Worm (Caenorhabditis elegans) whole organism, young adult: ENCODE results near the gene pot-3.

Experiments
- B0035.1 ChIP-seq: sonication (generic microtip); optimal IDR thresholded peaks from 2 replicates; lab custom pipeline; 2016; ENCODE audit warnings: missing genetic modification characterization, mild to moderate bottlenecking, missing compliant biosample characterization, missing genotype, missing genetic modification reagents
- B0336.3 ChIP-seq: fragments of 200-800 bp; sonication (Bioruptor generic); IDR thresholded peaks from 2 replicates; pipeline ENCODE4 v1.3.6; 2022; ENCODE audit warnings: missing genetic modification characterization, missing compliant biosample characterization
- F33H1.4 ChIP-seq: fragments of 200-800 bp; sonication (Bioruptor generic); IDR thresholded peaks from 2 replicates; pipeline ENCODE4 v1.3.6; 2022; ENCODE audit warnings: missing genetic modification reagents, missing genetic modification characterization, missing compliant biosample characterization
- F49E8.2 ChIP-seq: sonication (generic microtip); optimal IDR thresholded peaks from 3 replicates; lab custom pipeline; 2017; ENCODE audit warnings: missing genetic modification characterization, mild to moderate bottlenecking, missing compliant biosample characterization, antibody characterized with exemption, moderate library complexity; ENCODE audit not compliant: insufficient read depth
- F52B5.7 ChIP-seq: sonication (generic microtip); optimal IDR thresholded peaks from 2 replicates; lab custom pipeline; 2016; ENCODE audit warnings: mild to moderate bottlenecking, missing genetic modification characterization, missing compliant biosample characterization
- F57A8.1 ChIP-seq: fragments of 200-800 bp; sonication (Bioruptor generic); optimal IDR thresholded peaks from 2 replicates; lab custom pipeline; 2018; ENCODE audit warnings: mild to moderate bottlenecking, missing genetic modification characterization, moderate library complexity, missing compliant biosample characterization
- F57C9.4 ChIP-seq: sonication (generic microtip); optimal IDR thresholded peaks from 2 replicates; lab custom pipeline; 2017; ENCODE audit warnings: mild to moderate bottlenecking, missing genetic modification characterization, missing compliant biosample characterization
- K11D2.4 ChIP-seq: fragments of 200-800 bp; sonication (Bioruptor generic); IDR thresholded peaks from 2 replicates; pipeline ENCODE4 v1.3.6; 2022; ENCODE audit warnings: missing genetic modification reagents, missing genetic modification characterization, missing compliant biosample characterization
- T07F8.4 ChIP-seq: sonication (generic microtip); optimal IDR thresholded peaks from 2 replicates; lab custom pipeline; 2016; ENCODE audit warnings: mild to moderate bottlenecking, missing genetic modification characterization, moderate library complexity, missing compliant biosample characterization
- T26A5.8 ChIP-seq: sonication (generic microtip); optimal IDR thresholded peaks from 2 replicates; lab custom pipeline; 2016; ENCODE audit warnings: missing genetic modification characterization, missing compliant biosample characterization
- Y79H2A.3 ChIP-seq: fragments of 200-800 bp; sonication (Bioruptor generic); conservative IDR thresholded peaks from 2 replicates; pipeline ENCODE4 v1.3.6; 2022; ENCODE audit warnings: missing genetic modification reagents, missing genetic modification characterization, missing compliant biosample characterization
- aptf-3 ChIP-seq: fragments of 200-800 bp; sonication (Bioruptor generic); IDR thresholded peaks from 2 replicates; pipeline ENCODE4 v1.3.6; 2022; ENCODE audit warnings: missing genetic modification characterization, missing compliant biosample characterization
- athp-1 ChIP-seq: sonication (generic microtip); optimal IDR thresholded peaks from 2 replicates; lab custom pipeline; 2017; ENCODE audit warnings: mild to moderate bottlenecking, missing genetic modification characterization, missing compliant biosample characterization
- attf-5 ChIP-seq: fragments of 200-800 bp; sonication (Bioruptor generic); optimal IDR thresholded peaks from 2 replicates; lab custom pipeline; 2018; ENCODE audit warnings: mild to moderate bottlenecking, missing genetic modification characterization, missing compliant biosample characterization
- cebp-2 ChIP-seq: fragments of 200-800 bp; sonication (Bioruptor generic); IDR thresholded peaks from 2 replicates; pipeline ENCODE4 v1.3.6; 2022; ENCODE audit warnings: missing genetic modification characterization, missing compliant biosample characterization
- ceh-100 ChIP-seq: fragments of 200-800 bp; sonication (Bioruptor generic); IDR thresholded peaks from 2 replicates; pipeline ENCODE4 v1.3.6; 2022; ENCODE audit warnings: missing genetic modification reagents, missing genetic modification characterization, missing compliant biosample characterization
- ceh-58 ChIP-seq: fragments of 200-800 bp; sonication (Bioruptor generic); IDR thresholded peaks from 2 replicates; pipeline ENCODE4 v1.3.6; 2022; ENCODE audit warnings: missing genetic modification characterization, missing compliant biosample characterization
- ceh-79 ChIP-seq: sonication (generic microtip); optimal IDR thresholded peaks from 2 replicates; lab custom pipeline; 2017; ENCODE audit warnings: mild to moderate bottlenecking, missing genetic modification characterization, missing compliant biosample characterization
- ceh-91 ChIP-seq: fragments of 200-800 bp; sonication (Bioruptor generic); IDR thresholded peaks from 2 replicates; pipeline ENCODE4 v1.3.6; 2022; ENCODE audit warnings: missing genetic modification reagents, missing genetic modification characterization, missing compliant biosample characterization
- dox-1 ChIP-seq: fragments of 200-800 bp; sonication (Bioruptor generic); IDR thresholded peaks from 2 replicates; pipeline ENCODE4 v1.3.6; 2022; ENCODE audit warnings: missing genetic modification reagents, missing genetic modification characterization, missing compliant biosample characterization
- dpff-1 ChIP-seq: sonication (generic microtip); optimal IDR thresholded peaks from 2 replicates; lab custom pipeline; 2017; ENCODE audit warnings: mild to moderate bottlenecking, missing genetic modification characterization, missing compliant biosample characterization
- egl-18 ChIP-seq: fragments of 200-800 bp; sonication (Bioruptor generic); IDR thresholded peaks from 2 replicates; pipeline ENCODE4 v1.3.6; 2022; ENCODE audit warnings: missing genetic modification reagents, missing genetic modification characterization, missing compliant biosample characterization
- egl-44 ChIP-seq: fragments of 200-800 bp; sonication (Bioruptor generic); IDR thresholded peaks from 2 replicates; pipeline ENCODE4 v1.3.6; 2022; ENCODE audit warnings: missing genetic modification reagents, missing genetic modification characterization, missing compliant biosample characterization
- hlh-12 ChIP-seq: sonication (generic microtip); optimal IDR thresholded peaks from 2 replicates; lab custom pipeline; 2016; ENCODE audit warnings: missing genetic modification characterization, missing compliant biosample characterization
- hlh-26 ChIP-seq: fragments of 200-800 bp; sonication (Bioruptor generic); conservative IDR thresholded peaks from 2 replicates; pipeline ENCODE4 v1.3.6; 2022; ENCODE audit warnings: missing genetic modification reagents, missing genetic modification characterization, missing compliant biosample characterization
- lag-1 ChIP-seq: fragments of 200-800 bp; sonication (Bioruptor generic); IDR thresholded peaks from 2 replicates; pipeline ENCODE4 v1.3.6; 2022; ENCODE audit warnings: missing genetic modification reagents, missing genetic modification characterization, missing compliant biosample characterization
- lsl-1 ChIP-seq: fragments of 200-800 bp; sonication (Bioruptor generic); optimal IDR thresholded peaks from 2 replicates; lab custom pipeline; 2018; ENCODE audit warnings: mild to moderate bottlenecking, missing genetic modification characterization, moderate library complexity, missing compliant biosample characterization
- lsy-27 ChIP-seq: sonication (generic microtip); optimal IDR thresholded peaks from 2 replicates; lab custom pipeline; 2017; ENCODE audit warnings: missing genetic modification characterization, mild to moderate bottlenecking, missing compliant biosample characterization, antibody characterized with exemption, missing genotype, borderline replicate concordance; ENCODE audit not compliant: insufficient read depth
- madf-10 ChIP-seq: sonication (generic microtip); optimal IDR thresholded peaks from 2 replicates; lab custom pipeline; 2016; ENCODE audit warnings: mild to moderate bottlenecking, missing genetic modification characterization, missing compliant biosample characterization
- madf-3 ChIP-seq: fragments of 200-800 bp; sonication (Bioruptor generic); IDR thresholded peaks from 2 replicates; pipeline ENCODE4 v1.3.6; 2022; ENCODE audit warnings: missing genetic modification reagents, missing genetic modification characterization, missing compliant biosample characterization
- madf-6 ChIP-seq: fragments of 200-800 bp; sonication (Bioruptor generic); IDR thresholded peaks from 2 replicates; pipeline ENCODE4 v1.3.6; 2022; ENCODE audit warnings: missing genetic modification reagents, missing genetic modification characterization, missing compliant biosample characterization
- mcd-1 ChIP-seq: fragments of 200-800 bp; sonication (Bioruptor generic); IDR thresholded peaks from 2 replicates; pipeline ENCODE4 v1.3.6; 2022; ENCODE audit warnings: missing genetic modification reagents, missing genetic modification characterization, missing compliant biosample characterization
- nfya-1 ChIP-seq: sonication (generic microtip); optimal IDR thresholded peaks from 2 replicates; lab custom pipeline; 2017; ENCODE audit warnings: antibody characterized with exemption, missing compliant biosample characterization, missing genetic modification characterization, borderline replicate concordance; ENCODE audit not compliant: insufficient read depth
- nfyb-1 ChIP-seq: fragments of 200-800 bp; sonication (Bioruptor generic); IDR thresholded peaks from 2 replicates; pipeline ENCODE4 v1.3.6; 2022; ENCODE audit warnings: missing genetic modification reagents, missing genetic modification characterization, missing compliant biosample characterization
- nhr-120 ChIP-seq: fragments of 200-800 bp; sonication (Bioruptor generic); IDR thresholded peaks from 2 replicates; pipeline ENCODE4 v1.3.6; 2022; ENCODE audit warnings: missing genetic modification characterization, missing compliant biosample characterization
- nhr-179 ChIP-seq: sonication (generic microtip); optimal IDR thresholded peaks from 2 replicates; lab custom pipeline; 2016; ENCODE audit warnings: mild to moderate bottlenecking, missing genetic modification characterization, missing compliant biosample characterization
- nhr-27 ChIP-seq: fragments of 200-800 bp; sonication (Bioruptor generic); optimal IDR thresholded peaks from 2 replicates; lab custom pipeline; 2018; ENCODE audit warnings: mild to moderate bottlenecking, missing genetic modification characterization, moderate library complexity, missing compliant biosample characterization
- nhr-80 ChIP-seq: sonication (generic microtip); optimal IDR thresholded peaks from 2 replicates; lab custom pipeline; 2016; ENCODE audit warnings: missing genetic modification characterization, missing compliant biosample characterization
- rec-8 ChIP-seq, 2 experiments: sonication (generic microtip); optimal IDR thresholded peaks; 2 replicates each; lab custom pipeline; 2016; ENCODE audit warnings: mild to moderate bottlenecking in 2 of 2, missing genetic modification characterization in 2 of 2, missing genetic modification reagents in 2 of 2, missing genotype in 2 of 2, missing biosample characterization in 1 of 2, missing compliant biosample characterization in 1 of 2, moderate library complexity in 1 of 2
- rpc-1 ChIP-seq, 2 experiments: fragments of 150-350 bp in 1 of 2; sonication (generic microtip) in 1 of 2; optimal IDR thresholded peaks; 2 replicates each; lab custom pipeline; 2014 to 2018; ENCODE audit warnings: missing biosample characterization in 1 of 2, missing genetic modification characterization in 1 of 2, missing genetic modification reagents in 1 of 2, missing genotype in 1 of 2
- sea-2 ChIP-seq: fragments of 200-800 bp; sonication (Bioruptor generic); IDR thresholded peaks from 2 replicates; pipeline ENCODE4 v1.3.6; 2022; ENCODE audit warnings: missing genetic modification characterization, missing compliant biosample characterization
- sptf-2 ChIP-seq: fragments of 200-800 bp; sonication (Bioruptor generic); optimal IDR thresholded peaks from 2 replicates; lab custom pipeline; 2018; ENCODE audit warnings: mild to moderate bottlenecking, missing genetic modification characterization, missing compliant biosample characterization
- tbx-9 ChIP-seq: sonication (generic microtip); optimal IDR thresholded peaks from 2 replicates; lab custom pipeline; 2016; ENCODE audit warnings: borderline replicate concordance, missing genetic modification characterization, inconsistent platforms, missing compliant biosample characterization
- unc-62 ChIP-seq: fragments of 150-350 bp; optimal IDR thresholded peaks from 2 replicates; lab custom pipeline; 2014; ENCODE audit warnings: missing biosample characterization, missing genetic modification reagents, missing genetic modification characterization
- xnd-1 ChIP-seq: sonication (generic microtip); optimal IDR thresholded peaks from 2 replicates; lab custom pipeline; 2016; ENCODE audit warnings: missing genotype, missing genetic modification reagents, missing genetic modification characterization, missing compliant biosample characterization
- ztf-26 ChIP-seq: sonication (generic microtip); optimal IDR thresholded peaks from 2 replicates; lab custom pipeline; 2017; ENCODE audit warnings: missing genetic modification characterization, missing compliant biosample characterization

The pot-3 gene

DNA sequence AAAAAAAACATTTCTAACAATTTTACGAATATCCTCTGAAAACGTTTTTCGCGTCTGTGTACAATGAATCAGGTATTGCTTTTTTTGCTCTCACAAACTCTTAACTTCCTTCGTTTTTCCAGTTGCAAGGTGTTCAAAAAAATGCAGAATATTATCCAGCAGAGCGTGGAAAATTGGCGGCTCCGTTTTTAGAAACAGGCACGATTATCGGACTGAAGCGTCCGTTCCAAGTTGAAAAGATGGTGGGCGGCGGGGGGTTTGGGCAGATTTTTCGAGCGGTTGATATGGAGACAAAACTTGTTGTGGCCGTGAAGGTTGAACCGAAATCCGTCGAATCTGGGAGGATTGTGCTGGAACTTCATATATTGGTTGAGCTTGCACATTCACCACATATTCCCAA, 45.0 kb upstream of the pot-3 start, which contains the start of gene W06F12.3:
Gene W06F12.3, plus strand, starts transcription at position 23 of the 400 bp plus-strand sequence.
- TF ChIP-seq athp-1 (tag; lab: Kevin White, UChicago) = no peak
- no peak for TF ChIP-seq sptf-2 (GFP tag; lab: Kevin White, UChicago)
- no peak for TF ChIP-seq F52B5.7
- no peak for TF ChIP-seq ztf-26
- TF ChIP-seq B0336.3 (GFP tag; lab: Robert Waterston, UW) = no peak
- TF ChIP-seq aptf-3 (GFP tag; lab: Robert Waterston, UW) = no peak
- TF ChIP-seq egl-18 = no peak
- TF ChIP-seq madf-10 = no peak
- no peak for TF ChIP-seq T07F8.4 (tag; lab: Kevin White, UChicago)
- no peak for TF ChIP-seq nhr-27
- no peak for TF ChIP-seq nhr-80
- TF ChIP-seq nhr-120 = no peak

DNA sequence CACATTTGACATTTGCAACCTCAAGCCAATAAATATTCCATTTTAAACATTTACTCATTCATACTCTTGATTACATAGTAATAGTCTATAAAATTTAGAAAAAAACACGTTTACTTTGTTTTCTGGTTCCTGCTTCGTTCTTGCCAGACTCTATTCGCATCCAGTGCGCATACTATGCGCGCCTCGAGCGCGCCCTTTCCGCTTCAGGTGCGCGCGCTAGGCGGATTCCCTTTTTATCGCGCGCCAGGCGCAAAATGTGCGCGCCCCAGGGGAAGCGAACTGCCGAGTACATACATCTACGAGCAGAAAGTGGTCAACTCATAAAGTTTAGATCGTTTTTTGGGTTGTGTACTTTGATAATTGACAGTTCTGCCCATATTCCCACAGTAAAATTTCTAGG, 38.6 kb upstream of the pot-3 start:
- TF ChIP-seq ceh-100 (GFP tag; lab: Robert Waterston, UW) (peak; percentile 16; the same call in 1 of the 2 replicates), cebp-2 (no peak), ceh-79 (tag; lab: Kevin White, UChicago) (no peak), madf-3 (GFP tag; lab: Robert Waterston, UW) (0 out of 2 replicates have a peak, but pooled peaks have one; percentile 25)

DNA sequence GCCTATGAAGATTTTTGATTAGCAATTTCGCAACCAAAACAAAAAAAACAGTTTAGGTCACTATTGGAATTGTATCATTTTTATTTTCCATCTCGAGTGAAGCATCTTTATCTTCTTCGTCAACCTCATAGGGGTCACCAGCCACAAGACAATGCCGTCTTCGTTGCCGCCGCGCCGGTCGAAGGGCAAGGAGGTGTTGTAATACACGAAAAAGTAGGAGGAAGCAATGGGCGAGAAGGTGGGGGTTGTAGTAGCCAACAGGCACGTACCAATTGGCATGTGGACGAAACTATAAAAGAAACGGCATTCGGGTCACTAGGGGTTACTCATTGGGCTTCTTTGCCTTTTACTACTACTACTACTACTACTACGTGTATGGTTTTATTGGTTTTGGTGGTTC, 38.0 kb upstream of the pot-3 start:
- no peak for TF ChIP-seq dpff-1
- no peak for TF ChIP-seq sptf-2 (GFP tag; lab: Kevin White, UChicago)
- no peak for TF ChIP-seq unc-62 (GFP tag; lab: Kevin White, UChicago)
- TF ChIP-seq madf-6 (GFP tag; lab: Robert Waterston, UW) = no peak
- TF ChIP-seq rec-8 (tag; optimal IDR thresholded peaks at IDR 0.05; lab: Kevin White, UChicago) = no peak
- no peak for TF ChIP-seq rpc-1 (optimal IDR thresholded peaks at IDR 0.05; lab: Kevin White, UChicago)
- no peak for TF ChIP-seq rpc-1 (tag; optimal IDR thresholded peaks at IDR 0.05; lab: Kevin White, UChicago)
- TF ChIP-seq dox-1 = no peak
- no peak for TF ChIP-seq tbx-9 (tag; lab: Kevin White, UChicago)
- no peak for TF ChIP-seq mcd-1 (GFP tag; lab: Robert Waterston, UW)
- TF ChIP-seq hlh-26 (GFP tag; lab: Robert Waterston, UW) = no peak
- TF ChIP-seq madf-10 = no peak
- no peak for TF ChIP-seq sea-2 (GFP tag; lab: Robert Waterston, UW)
- TF ChIP-seq nhr-179 = no peak
- no peak for TF ChIP-seq nfya-1
- no peak for TF ChIP-seq egl-44 (GFP tag; lab: Robert Waterston, UW)
- TF ChIP-seq attf-5 (GFP tag; lab: Kevin White, UChicago) = no peak
- TF ChIP-seq xnd-1 (tag; lab: Kevin White, UChicago) = no peak
- TF ChIP-seq, all 124 proteins: peak for 0

DNA sequence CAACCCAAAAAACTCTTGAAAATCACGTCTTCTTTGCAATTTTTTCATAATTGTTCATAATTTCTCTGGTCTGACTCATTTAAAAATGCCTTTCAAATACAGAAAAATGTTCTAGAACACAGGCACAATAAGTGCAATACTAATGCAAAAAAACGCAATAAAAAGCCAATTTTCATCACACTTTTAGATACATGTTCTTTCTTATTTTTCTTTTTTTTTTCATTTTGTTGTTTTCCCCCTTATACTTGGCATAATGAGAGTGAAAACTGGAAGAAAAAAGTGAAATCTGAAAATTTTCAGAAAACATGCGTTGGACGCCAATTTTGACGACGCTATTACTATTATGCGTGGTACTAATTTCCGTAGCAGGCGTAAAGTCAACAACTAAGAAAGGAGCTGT, 36.1 kb upstream of the pot-3 start, which contains the start of gene tyr-2:
Gene tyr-2, plus strand, starts transcription at position 301 of the 400 bp plus-strand sequence.
- TF ChIP-seq lsl-1 (GFP tag; lab: Kevin White, UChicago) = no peak
- TF ChIP-seq B0035.1 (tag; lab: Kevin White, UChicago) = no peak
- TF ChIP-seq nfyb-1 (GFP tag; lab: Robert Waterston, UW) = no peak
- no peak for TF ChIP-seq T07F8.4 (tag; lab: Kevin White, UChicago)
- no peak for TF ChIP-seq T26A5.8
- TF ChIP-seq F57A8.1 (GFP tag; lab: Kevin White, UChicago) = no peak
- no peak for TF ChIP-seq F33H1.4 (GFP tag; lab: Robert Waterston, UW)
- no peak for TF ChIP-seq aptf-3 (GFP tag; lab: Robert Waterston, UW)
- no peak for TF ChIP-seq Y79H2A.3
- no peak for TF ChIP-seq F57C9.4 (tag; lab: Kevin White, UChicago)
- TF ChIP-seq lag-1 (GFP tag; lab: Robert Waterston, UW) = no peak
- no peak for TF ChIP-seq nhr-80
- no peak for TF ChIP-seq K11D2.4 (GFP tag; lab: Robert Waterston, UW)
- no peak for TF ChIP-seq lsy-27 (tag; lab: Kevin White, UChicago)
- no peak for TF ChIP-seq F49E8.2
- TF ChIP-seq hlh-12 (tag; lab: Kevin White, UChicago) = no peak
- TF ChIP-seq ceh-91 (GFP tag; lab: Robert Waterston, UW) = no peak
- no peak for TF ChIP-seq ceh-58 (GFP tag; lab: Robert Waterston, UW)
